Worm (Caenorhabditis elegans): ENCODE measurements around the gene C24G6.8.

DNA sequence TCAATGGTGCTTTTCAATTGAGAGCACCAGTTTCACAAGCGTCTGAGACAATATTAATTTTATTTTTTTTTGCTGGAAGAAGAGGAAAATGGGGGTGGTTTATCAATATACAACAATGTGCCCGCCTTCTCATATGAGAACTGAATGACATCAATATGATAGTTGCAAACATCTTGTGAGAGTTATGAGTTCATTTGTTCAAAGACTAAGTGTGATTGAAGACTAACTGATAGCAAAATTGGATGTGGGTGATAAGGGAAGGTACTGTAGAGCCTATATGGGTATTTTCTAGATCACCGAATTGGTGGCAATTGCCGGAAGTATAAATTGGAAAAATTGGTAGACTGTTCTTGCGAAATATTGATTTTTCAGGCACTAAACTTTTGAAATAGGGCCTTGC lies 23.1 kb downstream of the C24G6.8 start:
- no peak for TF ChIP-seq ztf-16 (tag; optimal IDR thresholded peaks at IDR 0.05)
- no peak for TF ChIP-seq ceh-30 (tag; optimal IDR thresholded peaks at IDR 0.05)
- TF ChIP-seq ceh-18 (tag; optimal IDR thresholded peaks at IDR 0.05), result no peak
- TF ChIP-seq K09A11.1 (tag; optimal IDR thresholded peaks at IDR 0.05; ENCODE audit: insufficient read depth), result no peak

All from whole organism, late embryonic.